Worm (Caenorhabditis elegans) whole organism, mixed stage, embryonic: ENCODE measurements around the gene srj-4.

Experiments
- lin-13 ChIP-seq: fragments of 150-350 bp; optimal IDR thresholded peaks from 2 replicates; lab custom pipeline; 2014; ENCODE audit warnings: missing biosample characterization, missing genetic modification characterization
- nhr-237 ChIP-seq: fragments of 150-350 bp; optimal IDR thresholded peaks from 2 replicates; lab custom pipeline; 2014; ENCODE audit warnings: missing biosample characterization, missing genetic modification characterization

- TF ChIP-seq nhr-237 (tag; lab: Kevin White, UChicago) (no peak), lin-13 (tag; lab: Kevin White, UChicago) (no peak)
Observed at ce11 chrV:12162906-12163305, at the start of gene srj-4.
